Fruit fly (Drosophila melanogaster): ENCODE measurements around the gene Vha16-2.

The Vha16-2 gene

dm6 chr3L:11489489-11489888, 14.7 kb downstream of the Vha16-2 start:
- TF ChIP-seq noc (tag; optimal IDR thresholded peaks at IDR 0.05) = no peak

dm6 chr3L:11490539-11490938, 15.8 kb downstream of the Vha16-2 start:
- TF ChIP-seq noc (tag; optimal IDR thresholded peaks at IDR 0.05) = no peak

dm6 chr3L:11491222-11491873, 16.6 kb downstream of the Vha16-2 start:
- TF ChIP-seq noc (tag; optimal IDR thresholded peaks at IDR 0.05) = peak; percentile 91

- no peak for TF ChIP-seq noc (tag; optimal IDR thresholded peaks at IDR 0.05)
Observed at dm6 chr3L:11491874-11492268, 17.1 kb downstream of the Vha16-2 start.

dm6 chr3L:11492457-11492856, 17.7 kb downstream of the Vha16-2 start:
- peak; percentile 2 for TF ChIP-seq noc (tag; optimal IDR thresholded peaks at IDR 0.05)

dm6 chr3L:11493090-11493807, 18.5 kb downstream of the Vha16-2 start:
- no peak for TF ChIP-seq noc (tag; optimal IDR thresholded peaks at IDR 0.05)

dm6 chr3L:11508337-11508736, 33.6 kb downstream of the Vha16-2 start, which contains the start of gene CG33500:
Gene CG33500 (plus strand): TSS chr3L:11508637.
- no peak for TF ChIP-seq noc (tag; optimal IDR thresholded peaks at IDR 0.05)

- TF ChIP-seq noc (tag; optimal IDR thresholded peaks at IDR 0.05) = no peak
Observed at dm6 chr3L:11509294-11509911, 34.6 kb downstream of the Vha16-2 start, which contains the start of the genes Sgs8 and Sgs7. Gene Sgs8 (minus strand): TSS chr3L:11509394. Gene Sgs7 (plus strand): TSS chr3L:11509861.

- no peak for TF ChIP-seq noc (tag; optimal IDR thresholded peaks at IDR 0.05)
Observed at dm6 chr3L:11510489-11510888, 35.7 kb downstream of the Vha16-2 start, which contains the start of gene CG33272. Gene CG33272 (minus strand): TSS chr3L:11510589.

dm6 chr3L:11511243-11511642, 36.5 kb downstream of the Vha16-2 start:
- TF ChIP-seq noc (tag; optimal IDR thresholded peaks at IDR 0.05) = no peak

dm6 chr3L:11511921-11512320, 37.2 kb downstream of the Vha16-2 start, which contains the start of gene Sgs3:
Gene Sgs3 (plus strand): TSS chr3L:11512221.
- no peak for TF ChIP-seq noc (tag; optimal IDR thresholded peaks at IDR 0.05)

dm6 chr3L:11513405-11513804, 38.6 kb downstream of the Vha16-2 start, which contains the start of gene CG7512:
Gene CG7512 (plus strand): TSS chr3L:11513705.
- no peak for TF ChIP-seq noc (tag; optimal IDR thresholded peaks at IDR 0.05)

- peak; percentile 6 for TF ChIP-seq noc (tag; optimal IDR thresholded peaks at IDR 0.05)
Observed at dm6 chr3L:11515349-11516079, 40.8 kb downstream of the Vha16-2 start.

dm6 chr3L:11516229-11516628, 41.5 kb downstream of the Vha16-2 start:
- TF ChIP-seq noc (tag; optimal IDR thresholded peaks at IDR 0.05) = no peak

- TF ChIP-seq noc (tag; optimal IDR thresholded peaks at IDR 0.05) = no peak
Observed at dm6 chr3L:11522613-11523012, 47.9 kb downstream of the Vha16-2 start, which contains the start of the genes CG11714 and Fuca. Gene CG11714 (minus strand): TSS chr3L:11522713. Gene Fuca (minus strand): TSS chr3L:11522713.

dm6 chr3L:11523286-11523685, 48.5 kb downstream of the Vha16-2 start:
- no peak for TF ChIP-seq noc (tag; optimal IDR thresholded peaks at IDR 0.05)

Data from whole organism, larva.